Worm (Caenorhabditis elegans): ENCODE measurements around the gene F19B10.4.
A peak's percentile ranks its signal among the peaks of the same experiment; 100 is the strongest.

Gene F19B10.4

DNA sequence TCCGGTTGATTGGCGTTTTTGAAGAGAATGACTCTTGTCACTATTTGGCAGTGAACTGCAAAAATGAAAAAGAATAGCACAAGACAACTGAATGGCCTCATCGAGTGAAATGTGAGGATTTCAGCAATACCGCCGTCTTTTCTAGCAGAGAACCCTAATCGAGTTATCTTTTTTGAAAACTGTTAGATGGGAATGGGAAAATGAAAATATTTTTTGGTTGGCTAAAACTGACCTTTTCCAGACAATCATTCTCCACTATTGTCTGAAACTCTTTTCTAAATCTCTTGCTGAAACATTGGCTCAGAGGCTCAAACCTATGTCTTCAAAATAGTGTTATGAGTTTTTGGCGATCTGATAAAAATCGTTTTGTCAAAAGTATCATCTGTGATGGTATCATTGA, 19.7 kb upstream of the F19B10.4 start, which contains the start of gene M151.10:
Gene M151.10 (minus strand): TSS at position 101 of the 400 bp plus-strand sequence.
- TF ChIP-seq efl-3 (GFP tag; optimal IDR thresholded peaks at IDR 0.05) (no peak), swsn-7 (tag; optimal IDR thresholded peaks at IDR 0.05) (no peak), lin-13 (GFP tag; optimal IDR thresholded peaks at IDR 0.05) (no peak), nhr-11 (tag; optimal IDR thresholded peaks at IDR 0.05) (no peak), unc-98 (GFP tag; IDR thresholded peaks at IDR 0.05) (no peak), hlh-4 (tag; optimal IDR thresholded peaks at IDR 0.05) (no peak), lsy-2 (tag; optimal IDR thresholded peaks at IDR 0.05) (no peak), sptf-1 (tag; optimal IDR thresholded peaks at IDR 0.05) (no peak), sox-4 (tag; optimal IDR thresholded peaks at IDR 0.05) (no peak), ceh-82 (tag; optimal IDR thresholded peaks at IDR 0.05) (no peak), irx-1 (tag; optimal IDR thresholded peaks at IDR 0.05) (no peak), mab-9 (GFP tag; IDR thresholded peaks at IDR 0.05) (no peak), aly-2 (tag; optimal IDR thresholded peaks at IDR 0.05) (no peak), ceh-8 (GFP tag; optimal IDR thresholded peaks at IDR 0.05) (no peak), vab-15 (tag; optimal IDR thresholded peaks at IDR 0.05) (no peak), fos-1 (tag; optimal IDR thresholded peaks at IDR 0.05) (no peak)

DNA sequence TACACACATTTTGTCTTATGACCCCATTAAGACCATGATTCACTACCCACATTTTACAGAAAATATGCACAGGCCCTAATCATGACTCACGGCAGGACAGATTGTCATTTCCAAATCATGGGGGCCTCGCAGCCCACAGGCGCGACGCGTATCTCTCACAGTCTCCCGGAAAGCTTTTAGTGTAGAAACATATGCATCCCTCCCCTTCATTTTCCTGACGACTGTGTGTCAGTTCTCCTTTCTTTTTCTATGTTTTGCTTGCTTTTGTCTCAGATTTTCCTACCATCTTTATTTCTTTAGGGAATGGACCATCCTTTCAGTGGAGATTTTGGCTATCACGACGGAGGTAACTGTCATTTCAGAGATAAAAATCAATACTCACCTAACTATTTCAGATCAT, 18.7 kb upstream of the F19B10.4 start, which contains the start of gene M151.1:
Gene M151.1 (plus strand): TSS at position 301 of the 400 bp plus-strand sequence.
- TF ChIP-seq egl-13 (tag; optimal IDR thresholded peaks at IDR 0.05) (no peak), efl-1 (optimal IDR thresholded peaks at IDR 0.05) (no peak), efl-1 (GFP tag; optimal IDR thresholded peaks at IDR 0.05 in 1 of 2) (peak in 1 of 2 experiments; percentile 47), C04F5.9 (tag; optimal IDR thresholded peaks at IDR 0.05) (no peak)

ce11 chrII:3647111-3647510, 12.8 kb upstream of the F19B10.4 start, which contains the start of gene fbxb-33:
TSS of gene fbxb-33 (plus strand) at chrII:3647411.
- TF ChIP-seq grh-1 (GFP tag; IDR thresholded peaks at IDR 0.05) (no peak), ama-1 (optimal IDR thresholded peaks at IDR 0.05) (no peak)

- TF ChIP-seq efl-1 (optimal IDR thresholded peaks at IDR 0.05) (no peak), efl-1 (GFP tag; optimal IDR thresholded peaks at IDR 0.05 in 1 of 2) (peak in 1 of 2 experiments; percentile 31), mep-1 (tag; optimal IDR thresholded peaks at IDR 0.05) (no peak), grh-1 (GFP tag; IDR thresholded peaks at IDR 0.05) (no peak), nhr-76 (tag; optimal IDR thresholded peaks at IDR 0.05) (no peak), unc-86 (tag; optimal IDR thresholded peaks at IDR 0.05) (no peak), C34B4.2 (tag; optimal IDR thresholded peaks at IDR 0.05) (no peak)
These were observed 4.5 kb upstream of the F19B10.4 start, which contains the start of gene F19B10.5 for ce11 chrII:3655378-3655777. TSS of gene F19B10.5 (plus strand) at chrII:3655678.

DNA sequence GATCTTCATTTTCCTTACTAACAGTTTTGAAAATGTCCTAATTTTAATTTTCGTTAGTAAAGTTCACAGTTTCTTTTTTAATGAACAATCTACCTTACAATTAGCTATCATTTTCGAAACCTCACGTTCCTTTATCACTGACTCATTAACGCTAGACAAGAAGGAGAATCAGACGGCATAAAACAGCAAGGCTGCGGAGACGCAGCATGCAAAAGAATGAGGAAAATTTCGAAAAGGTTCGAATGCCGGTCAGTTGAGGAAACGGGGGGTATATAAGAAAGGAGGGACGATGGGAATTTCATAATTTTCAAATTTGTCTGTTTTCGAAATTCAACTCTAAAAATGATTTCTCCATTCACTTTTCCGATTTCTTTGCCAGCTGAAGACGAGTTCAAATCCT, 2.1 kb downstream of the F19B10.4 start, which contains the start of gene F19B10.13:
Gene F19B10.13 (plus strand): TSS at position 343 of the 400 bp plus-strand sequence.
- TF ChIP-seq elt-2 (tag; optimal IDR thresholded peaks at IDR 0.05) = peak; percentile 41
- peak; percentile 49 for TF ChIP-seq lin-14 (GFP tag; optimal IDR thresholded peaks at IDR 0.05)
- TF ChIP-seq C34B4.2 (tag; optimal IDR thresholded peaks at IDR 0.05) = no peak
- peak in 1 of 2 experiments; percentile 45 for TF ChIP-seq lin-35 (GFP tag; optimal IDR thresholded peaks at IDR 0.05)
- TF ChIP-seq nhr-237 (tag; optimal IDR thresholded peaks at IDR 0.05) = no peak
- peak in 1 of 6 experiments; percentile 9 for TF ChIP-seq elt-3 (tag; optimal IDR thresholded peaks at IDR 0.05)
- TF ChIP-seq efl-1 (optimal IDR thresholded peaks at IDR 0.05) = peak; percentile 20 to 29
- no peak for TF ChIP-seq efl-1 (GFP tag; optimal IDR thresholded peaks at IDR 0.05 in 1 of 2)
- no peak for TF ChIP-seq nhr-20 (tag; optimal IDR thresholded peaks at IDR 0.05)
- peak; percentile 27 for TF ChIP-seq rnt-1 (tag; optimal IDR thresholded peaks at IDR 0.05)

DNA sequence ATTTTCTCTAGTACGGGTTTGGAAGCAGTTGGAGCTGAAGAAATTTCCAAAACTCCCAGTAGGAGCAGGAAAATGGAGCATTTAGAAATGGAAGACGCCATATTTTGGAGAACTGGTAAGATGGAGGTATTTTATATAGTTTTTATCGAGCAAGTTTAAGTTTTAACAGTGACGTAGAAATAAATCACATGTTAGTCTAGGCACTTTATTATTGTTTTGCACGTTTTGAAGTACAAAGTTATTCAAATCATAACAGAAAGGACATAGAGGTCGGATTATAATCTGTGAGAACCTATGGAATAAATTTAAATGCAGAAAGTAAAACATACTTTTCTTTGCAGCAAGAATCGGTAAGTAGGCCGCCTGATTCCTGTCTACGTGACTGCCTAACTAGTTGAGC, 3.9 kb downstream of the F19B10.4 start, which contains the start of gene F19B10.6:
Gene F19B10.6 (minus strand): TSS at position 101 of the 400 bp plus-strand sequence.
- TF ChIP-seq ceh-63 (GFP tag; optimal IDR thresholded peaks at IDR 0.05) (no peak), unc-98 (GFP tag; IDR thresholded peaks at IDR 0.05) (no peak), nhr-84 (tag; optimal IDR thresholded peaks at IDR 0.05) (no peak), pqm-1 (tag; optimal IDR thresholded peaks at IDR 0.05) (no peak), ets-5 (GFP tag; IDR thresholded peaks at IDR 0.05) (no peak), C04F5.9 (tag; optimal IDR thresholded peaks at IDR 0.05) (no peak), lin-39 (tag; optimal IDR thresholded peaks at IDR 0.05) (no peak), sup-37 (GFP tag; optimal IDR thresholded peaks at IDR 0.05) (no peak), dsc-1 (tag; optimal IDR thresholded peaks at IDR 0.05) (no peak), mep-1 (tag; optimal IDR thresholded peaks at IDR 0.05) (no peak), egl-13 (tag; optimal IDR thresholded peaks at IDR 0.05) (no peak), efl-1 (optimal IDR thresholded peaks at IDR 0.05) (no peak), efl-1 (GFP tag; optimal IDR thresholded peaks at IDR 0.05 in 1 of 2) (no peak), fkh-10 (GFP tag; optimal IDR thresholded peaks at IDR 0.05) (no peak), lsy-2 (tag; optimal IDR thresholded peaks at IDR 0.05) (no peak)
